Worm (Caenorhabditis elegans): ENCODE measurements around the gene K07C5.9.

ce11 chrV:10357467-10357953, 7.6 kb upstream of the K07C5.9 start, which contains the start of gene ceeh-2:
- TF ChIP-seq snpc-4 (tag; optimal IDR thresholded peaks at IDR 0.05) (no peak), madf-9 (GFP tag; conservative IDR thresholded peaks at IDR 0.05) (no peak), skn-1 (tag; optimal IDR thresholded peaks at IDR 0.05) (no peak), ztf-11 (tag; optimal IDR thresholded peaks at IDR 0.05) (no peak), T26A8.4 (GFP tag; IDR thresholded peaks at IDR 0.05) (no peak), hmg-1.1 (GFP tag; IDR thresholded peaks at IDR 0.05) (no peak), unc-39 (tag; optimal IDR thresholded peaks at IDR 0.05) (no peak), ceh-32 (tag; optimal IDR thresholded peaks at IDR 0.05; ENCODE audit: poor library complexity) (no peak), nhr-11 (tag; optimal IDR thresholded peaks at IDR 0.05) (no peak), egl-43 (GFP tag; IDR thresholded peaks at IDR 0.05) (no peak)
